Worm (Caenorhabditis elegans) whole organism, midembryonic: Measurements from ENCODE around the gene mks-2.

Experiments
- T22C8.4 ChIP-seq: fragments of 200-800 bp; sonication (Bioruptor generic); IDR thresholded peaks from 2 replicates; pipeline ENCODE4 v1.3.6; 2022; ENCODE audit warnings: missing genetic modification characterization, missing compliant biosample characterization
- cog-1 ChIP-seq: sonication (generic microtip); optimal IDR thresholded peaks from 2 replicates; lab custom pipeline; 2016; ENCODE audit warnings: missing genetic modification characterization, missing compliant biosample characterization
- flt-1 ChIP-seq: fragments of 200-800 bp; sonication (Bioruptor generic); IDR thresholded peaks from 2 replicates; pipeline ENCODE4 v1.3.6; 2022; ENCODE audit warnings: missing genetic modification characterization, missing compliant biosample characterization
- klf-2 ChIP-seq: fragments of 200-800 bp; sonication (Bioruptor generic); conservative IDR thresholded peaks from 2 replicates; pipeline ENCODE4 v1.3.6; 2022; ENCODE audit warnings: missing genetic modification reagents, missing genetic modification characterization, missing compliant biosample characterization
- med-1 ChIP-seq: sonication (generic microtip); optimal IDR thresholded peaks from 2 replicates; lab custom pipeline; 2017; ENCODE audit warnings: missing genetic modification characterization, mild to moderate bottlenecking, missing compliant biosample characterization, antibody characterized with exemption, missing genetic modification reagents; ENCODE audit not compliant: insufficient read depth
- ref-1 ChIP-seq: fragments of 200-800 bp; sonication (Bioruptor generic); conservative IDR thresholded peaks from 2 replicates; pipeline ENCODE4 v1.3.6; 2022; ENCODE audit warnings: missing genetic modification reagents, missing genetic modification characterization, missing compliant biosample characterization
- tab-1 ChIP-seq: fragments of 200-800 bp; sonication (Bioruptor generic); IDR thresholded peaks from 2 replicates; pipeline ENCODE4 v1.3.6; 2022; ENCODE audit warnings: missing genetic modification characterization, missing compliant biosample characterization
- ztf-23 ChIP-seq: fragments of 200-800 bp; sonication (Bioruptor generic); IDR thresholded peaks from 2 replicates; pipeline ENCODE4 v1.3.6; 2022; ENCODE audit warnings: missing genetic modification reagents, missing genetic modification characterization, missing compliant biosample characterization
- ztf-29 ChIP-seq: fragments of 200-800 bp; sonication (Bioruptor generic); IDR thresholded peaks from 2 replicates; pipeline ENCODE4 v1.3.6; 2022; ENCODE audit warnings: missing genetic modification reagents, missing genetic modification characterization, missing compliant biosample characterization

The mks-2 gene

DNA sequence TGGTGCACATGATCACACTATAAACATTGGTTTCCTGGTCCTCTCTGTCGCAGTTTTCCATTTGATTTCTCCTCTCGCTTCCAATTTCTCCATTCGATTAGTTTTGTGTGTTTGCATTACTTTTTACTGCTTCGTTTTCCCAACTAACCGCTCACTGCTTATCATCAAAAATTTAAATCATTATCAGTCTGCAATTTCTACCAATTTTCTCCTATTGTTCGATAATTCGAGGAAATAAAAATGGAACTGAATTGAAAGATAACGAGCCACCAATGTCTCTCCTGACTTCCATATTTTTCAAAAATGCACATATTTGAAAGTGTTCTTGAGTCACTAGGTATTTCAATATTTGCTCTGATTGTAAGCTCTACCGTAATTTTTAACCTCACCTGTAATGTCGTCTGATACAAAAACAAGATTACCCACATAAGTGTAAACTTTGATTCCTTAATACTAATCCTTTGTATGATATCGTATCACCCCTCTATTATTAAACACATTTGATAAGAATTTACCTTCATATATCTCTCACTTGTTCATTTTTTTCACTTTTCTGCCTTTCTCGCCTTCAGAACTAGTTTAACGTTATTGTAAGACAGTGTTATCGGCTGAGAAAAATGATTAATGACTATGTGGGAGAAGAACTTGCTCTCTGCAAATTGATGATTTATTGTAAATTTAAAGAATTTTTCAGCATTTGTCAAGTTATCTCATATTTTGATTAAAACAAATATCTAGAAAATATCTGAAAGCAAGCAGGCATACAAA is 41.1 kb downstream of the mks-2 start:
- TF ChIP-seq T22C8.4 (GFP tag; lab: Robert Waterston, UW) (no peak), ztf-23 (GFP tag; lab: Robert Waterston, UW) (no peak), tab-1 (GFP tag; lab: Robert Waterston, UW) (no peak), ztf-29 (no peak), med-1 (GFP tag; lab: Kevin White, UChicago) (no peak), flt-1 (GFP tag; lab: Robert Waterston, UW) (no peak), cog-1 (tag; lab: Kevin White, UChicago) (no peak), ref-1 (GFP tag; lab: Robert Waterston, UW) (no peak), klf-2 (GFP tag; lab: Robert Waterston, UW) (no peak)

DNA sequence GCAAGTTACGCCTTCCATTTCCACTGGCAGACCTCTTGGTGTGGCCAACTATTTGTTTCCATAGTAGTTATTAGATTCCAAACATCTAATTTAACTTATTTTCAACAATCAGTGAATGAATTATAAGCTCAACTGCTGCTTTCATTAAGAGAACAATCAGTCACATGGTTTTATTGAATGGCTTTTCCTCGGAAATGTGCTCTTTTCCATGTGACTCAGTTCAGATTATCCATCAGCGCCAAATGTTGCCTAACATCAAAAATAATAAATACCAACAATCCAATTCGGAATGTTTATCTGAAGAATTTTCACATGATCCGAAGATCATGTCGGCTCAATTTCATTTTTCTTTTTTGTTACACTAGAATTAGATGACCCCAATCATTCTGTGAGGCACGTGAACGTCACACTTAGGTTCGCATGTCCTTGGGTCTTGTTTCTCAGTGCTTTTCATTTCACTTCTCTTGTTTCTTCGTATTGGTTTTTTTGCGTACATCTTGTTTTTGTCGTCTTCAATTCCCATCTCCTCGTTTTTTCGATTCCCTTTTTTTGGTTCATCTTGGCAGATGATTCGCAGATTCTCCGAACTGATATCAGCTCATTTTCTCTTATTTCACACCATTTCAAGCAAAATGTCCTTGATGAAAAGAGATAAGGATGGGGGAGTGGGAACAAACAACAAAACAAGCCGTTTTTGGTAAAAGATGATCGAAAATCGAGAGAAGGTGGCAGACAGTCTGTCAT is 42.9 kb downstream of the mks-2 start:
- TF ChIP-seq T22C8.4 (GFP tag; lab: Robert Waterston, UW), result no peak

ce11 chrII:6175027-6175426 is 44.2 kb downstream of the mks-2 start:
- TF ChIP-seq tab-1 (GFP tag; lab: Robert Waterston, UW) (no peak), flt-1 (GFP tag; lab: Robert Waterston, UW) (no peak), ztf-29 (no peak)

DNA sequence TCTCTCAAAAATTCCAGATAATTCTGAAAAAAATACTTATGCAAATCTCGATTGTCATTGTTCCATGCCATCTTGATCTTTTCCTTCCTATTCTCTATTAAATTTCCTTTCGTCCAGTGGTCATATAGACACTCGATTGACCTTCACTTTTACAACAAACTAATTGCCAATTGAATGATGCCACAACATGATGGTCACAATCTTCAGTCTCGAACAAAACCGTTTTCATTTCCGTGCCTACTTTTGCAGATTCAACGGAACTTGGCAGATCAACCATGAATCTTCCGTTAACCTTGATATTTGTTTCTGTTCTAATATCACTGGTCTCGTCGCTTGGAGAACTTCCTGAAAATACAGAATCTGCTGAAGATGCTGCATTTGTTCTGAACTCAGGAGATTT is 45.8 kb downstream of the mks-2 start, which contains the start of gene F40H3.2:
Gene F40H3.2, plus strand, starts transcription at position 250 of the 400 bp plus-strand sequence.
- TF ChIP-seq tab-1 (GFP tag; lab: Robert Waterston, UW) (no peak), med-1 (GFP tag; lab: Kevin White, UChicago) (no peak)

DNA sequence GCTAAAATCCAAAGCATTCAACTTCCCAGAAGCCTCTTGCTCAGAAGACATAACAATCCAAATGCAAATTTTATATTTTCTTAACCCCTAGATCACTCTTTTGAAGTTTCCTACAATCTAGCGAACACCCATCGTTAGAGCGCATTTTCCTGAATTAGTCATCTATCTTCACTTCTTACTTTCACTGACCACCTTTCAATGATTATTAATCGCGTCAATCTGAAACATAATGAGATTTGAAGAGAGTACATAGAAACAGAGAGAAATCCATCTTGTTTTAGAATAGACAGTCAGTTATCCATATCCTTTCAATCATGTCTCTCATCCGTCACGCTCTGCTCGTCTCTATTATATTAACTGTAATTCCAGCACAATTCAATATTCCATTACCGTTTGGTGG is 48.0 kb downstream of the mks-2 start, which contains the start of gene F40H3.3:
Gene F40H3.3, plus strand, starts transcription at position 280 of the 400 bp plus-strand sequence.
- no peak for TF ChIP-seq ztf-23 (GFP tag; lab: Robert Waterston, UW)
- TF ChIP-seq T22C8.4 (GFP tag; lab: Robert Waterston, UW), result no peak
- no peak for TF ChIP-seq ztf-29
- no peak for TF ChIP-seq ref-1 (GFP tag; lab: Robert Waterston, UW)
- TF ChIP-seq klf-2 (GFP tag; lab: Robert Waterston, UW), result no peak
- no peak for TF ChIP-seq tab-1 (GFP tag; lab: Robert Waterston, UW)
- TF ChIP-seq med-1 (GFP tag; lab: Kevin White, UChicago), result no peak
- TF ChIP-seq flt-1 (GFP tag; lab: Robert Waterston, UW), result no peak
- TF ChIP-seq cog-1 (tag; lab: Kevin White, UChicago), result no peak

- TF ChIP-seq klf-2 (GFP tag; lab: Robert Waterston, UW) (no peak), flt-1 (GFP tag; lab: Robert Waterston, UW) (no peak), ztf-29 (no peak), ztf-23 (GFP tag; lab: Robert Waterston, UW) (no peak), ref-1 (GFP tag; lab: Robert Waterston, UW) (no peak), med-1 (GFP tag; lab: Kevin White, UChicago) (no peak), T22C8.4 (GFP tag; lab: Robert Waterston, UW) (no peak), tab-1 (GFP tag; lab: Robert Waterston, UW) (no peak), cog-1 (tag; lab: Kevin White, UChicago) (no peak)
Observed at ce11 chrII:6170236-6170635, 49.0 kb downstream of the mks-2 start.

DNA sequence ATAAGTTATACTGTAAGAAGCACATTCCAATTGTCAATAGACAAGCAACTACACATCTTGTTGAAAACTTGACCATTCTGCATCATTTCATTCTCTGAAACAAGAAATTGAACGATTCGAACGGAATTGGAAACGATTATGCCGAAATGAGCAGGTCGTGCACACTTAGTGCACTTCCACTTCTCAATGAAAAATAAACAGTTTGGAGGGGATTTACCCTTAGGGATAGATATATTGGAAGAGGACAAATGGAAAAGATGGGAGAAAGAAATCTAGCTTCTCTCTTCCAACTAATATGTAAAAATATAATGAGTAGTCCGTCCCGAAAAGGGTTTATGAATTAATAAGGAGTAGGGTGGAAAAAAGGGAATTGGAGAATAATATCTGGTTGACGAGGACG is 50.1 kb downstream of the mks-2 start, which contains the start of gene hst-3.1:
Gene hst-3.1, minus strand, starts transcription at position 101 of the 400 bp plus-strand sequence.
- TF ChIP-seq ztf-23 (GFP tag; lab: Robert Waterston, UW) (no peak), ztf-29 (no peak), tab-1 (GFP tag; lab: Robert Waterston, UW) (no peak), T22C8.4 (GFP tag; lab: Robert Waterston, UW) (no peak), med-1 (GFP tag; lab: Kevin White, UChicago) (no peak), klf-2 (GFP tag; lab: Robert Waterston, UW) (no peak), cog-1 (tag; lab: Kevin White, UChicago) (no peak), ref-1 (GFP tag; lab: Robert Waterston, UW) (no peak), flt-1 (GFP tag; lab: Robert Waterston, UW) (no peak)

DNA sequence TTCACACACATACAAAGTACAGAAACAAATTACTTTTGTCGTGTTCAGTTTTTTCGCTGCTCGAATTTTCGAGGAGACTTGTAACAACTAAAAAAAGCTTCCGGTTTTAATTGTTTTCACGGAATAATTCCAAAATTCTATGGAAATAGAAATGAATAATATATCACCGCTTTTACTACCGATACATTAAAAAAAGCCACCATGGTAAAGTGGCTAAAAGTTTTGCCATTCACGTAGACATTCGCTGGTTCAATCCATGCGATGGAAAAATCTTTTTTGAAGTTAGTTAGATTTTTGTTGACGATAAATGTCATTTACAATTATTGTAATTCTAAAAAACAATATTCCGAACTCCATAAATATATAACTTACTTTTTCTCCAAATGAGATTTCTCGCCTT is 50.5 kb downstream of the mks-2 start:
- TF ChIP-seq klf-2 (GFP tag; lab: Robert Waterston, UW) (no peak), cog-1 (tag; lab: Kevin White, UChicago) (no peak), med-1 (GFP tag; lab: Kevin White, UChicago) (no peak), T22C8.4 (GFP tag; lab: Robert Waterston, UW) (no peak), ztf-29 (no peak), tab-1 (GFP tag; lab: Robert Waterston, UW) (no peak), ztf-23 (GFP tag; lab: Robert Waterston, UW) (no peak), flt-1 (GFP tag; lab: Robert Waterston, UW) (no peak), ref-1 (GFP tag; lab: Robert Waterston, UW) (no peak)
